Worm (Caenorhabditis elegans) whole organism, L1 larva: ENCODE measurements around the gene C07D10.6.

ENCODE experiments used
- C34B4.2 ChIP-seq: sonication (generic microtip); optimal IDR thresholded peaks from 2 replicates; lab custom pipeline; 2017; ENCODE audit warnings: mild to moderate bottlenecking, missing genetic modification characterization, missing compliant biosample characterization
- aha-1 ChIP-seq: fragments of 150-350 bp; optimal IDR thresholded peaks from 2 replicates; lab custom pipeline; 2014; ENCODE audit warnings: missing biosample characterization, missing genetic modification characterization
- aly-2 ChIP-seq: fragments of 150-350 bp; optimal IDR thresholded peaks from 2 replicates; lab custom pipeline; 2014; ENCODE audit warnings: missing biosample characterization, missing genetic modification characterization
- blmp-1 ChIP-seq: fragments of 150-350 bp; optimal IDR thresholded peaks from 2 replicates; lab custom pipeline; 2014; ENCODE audit warnings: missing biosample characterization, missing genetic modification characterization
- ceh-82 ChIP-seq, 3 experiments: fragments of 150-350 bp in 1 of 3; sonication (generic microtip) in 2 of 3; optimal IDR thresholded peaks; 2 replicates each; lab custom pipeline; 2014 to 2017; ENCODE audit warnings: missing biosample characterization in 3 of 3, missing genetic modification characterization in 3 of 3
- efl-1 ChIP-seq, 4 experiments: fragments of 150-350 bp; optimal IDR thresholded peaks in 3 of 4; peaks in 1 of 4; 1 replicate in 1 of 4; 2 replicates in 3 of 4; lab custom pipeline; 2014; ENCODE audit warnings: missing biosample characterization in 2 of 4, missing genetic modification characterization in 2 of 4, missing genetic modification reagents in 2 of 4
- egl-13 ChIP-seq: sonication (generic microtip); optimal IDR thresholded peaks from 2 replicates; lab custom pipeline; 2016; ENCODE audit warnings: missing genotype, missing genetic modification reagents, missing genetic modification characterization, missing compliant biosample characterization
- egl-27 ChIP-seq, 2 experiments: fragments of 150-350 bp in 1 of 2; sonication (generic microtip); optimal IDR thresholded peaks; 3 replicates each; lab custom pipeline; 2017 to 2018; ENCODE audit warnings: missing biosample characterization in 2 of 2, missing genetic modification characterization in 2 of 2, missing genetic modification reagents in 2 of 2
- elt-3 ChIP-seq, 6 experiments: fragments of 150-350 bp in 1 of 6; sonication (generic microtip); optimal IDR thresholded peaks; 2 replicates each; lab custom pipeline; 2017 to 2018; ENCODE audit warnings: missing biosample characterization in 6 of 6, missing genetic modification characterization in 6 of 6, inconsistent platforms in 1 of 6
- ets-5 ChIP-seq: fragments of 200-800 bp; sonication (Bioruptor generic); IDR thresholded peaks from 2 replicates; pipeline ENCODE4 v1.3.6; 2022; ENCODE audit warnings: missing genetic modification characterization, missing compliant biosample characterization
- fkh-10 ChIP-seq: sonication (generic microtip); optimal IDR thresholded peaks from 2 replicates; lab custom pipeline; 2017; ENCODE audit warnings: missing biosample characterization, missing genetic modification reagents, missing genetic modification characterization
- fkh-8 ChIP-seq: sonication (generic microtip); optimal IDR thresholded peaks from 2 replicates; lab custom pipeline; 2016; ENCODE audit warnings: mild to moderate bottlenecking, missing genetic modification characterization, missing compliant biosample characterization
- isw-1 ChIP-seq: fragments of 200-800 bp; sonication (Bioruptor generic); IDR thresholded peaks from 2 replicates; pipeline ENCODE4 v1.3.6; 2022; ENCODE audit warnings: missing genetic modification characterization, missing compliant biosample characterization
- jun-1 ChIP-seq: fragments of 150-350 bp; optimal IDR thresholded peaks from 2 replicates; lab custom pipeline; 2014; ENCODE audit warnings: missing biosample characterization, missing genetic modification reagents, missing genetic modification characterization
- lin-13 ChIP-seq: fragments of 150-350 bp; optimal IDR thresholded peaks from 2 replicates; lab custom pipeline; 2014; ENCODE audit warnings: missing biosample characterization, missing genetic modification reagents, missing genetic modification characterization
- lin-14 ChIP-seq: fragments of 200-800 bp; sonication (Bioruptor generic); optimal IDR thresholded peaks from 2 replicates; lab custom pipeline; 2018; ENCODE audit warnings: mild to moderate bottlenecking, missing genetic modification characterization, moderate library complexity, missing compliant biosample characterization
- lin-35 ChIP-seq, 2 experiments: fragments of 150-350 bp; optimal IDR thresholded peaks; 2 replicates each; lab custom pipeline; 2014; ENCODE audit warnings: missing biosample characterization in 2 of 2, missing genetic modification characterization in 2 of 2, missing genetic modification reagents in 2 of 2
- lin-39 ChIP-seq: fragments of 150-350 bp; optimal IDR thresholded peaks from 2 replicates; lab custom pipeline; 2014; ENCODE audit warnings: missing biosample characterization, missing genetic modification reagents, missing genetic modification characterization
- lsy-2 ChIP-seq, 2 experiments: fragments of 150-350 bp; optimal IDR thresholded peaks; 2 replicates each; lab custom pipeline; 2014; ENCODE audit warnings: missing biosample characterization in 2 of 2, missing genetic modification characterization in 2 of 2
- mdl-1 ChIP-seq, 2 experiments: fragments of 150-350 bp; optimal IDR thresholded peaks; 2 replicates each; lab custom pipeline; 2014 to 2017; ENCODE audit warnings: missing biosample characterization in 2 of 2, missing genetic modification characterization in 2 of 2, inconsistent platforms in 1 of 2
- mep-1 ChIP-seq: fragments of 150-350 bp; optimal IDR thresholded peaks from 2 replicates; lab custom pipeline; 2014; ENCODE audit warnings: missing biosample characterization, missing genetic modification characterization
- nhr-11 ChIP-seq: fragments of 150-350 bp; optimal IDR thresholded peaks from 2 replicates; lab custom pipeline; 2014; ENCODE audit warnings: missing biosample characterization, missing genetic modification characterization
- nhr-12 ChIP-seq: sonication (generic microtip); optimal IDR thresholded peaks from 2 replicates; lab custom pipeline; 2017; ENCODE audit warnings: missing biosample characterization, missing genetic modification characterization
- nhr-19 ChIP-seq: fragments of 200-800 bp; sonication (Bioruptor generic); conservative IDR thresholded peaks from 2 replicates; pipeline ENCODE4 v1.3.6; 2022; ENCODE audit warnings: missing genetic modification characterization, missing compliant biosample characterization
- nhr-20 ChIP-seq: sonication (generic microtip); optimal IDR thresholded peaks from 2 replicates; lab custom pipeline; 2016; ENCODE audit warnings: mild to moderate bottlenecking, missing genetic modification characterization, missing compliant biosample characterization
- nhr-28 ChIP-seq: fragments of 150-350 bp; optimal IDR thresholded peaks from 2 replicates; lab custom pipeline; 2014; ENCODE audit warnings: missing biosample characterization, missing genetic modification characterization
- nhr-47 ChIP-seq: sonication (generic microtip); optimal IDR thresholded peaks from 2 replicates; lab custom pipeline; 2016; ENCODE audit warnings: mild to moderate bottlenecking, missing genetic modification characterization, moderate library complexity, missing compliant biosample characterization
- nhr-71 ChIP-seq: sonication (generic microtip); optimal IDR thresholded peaks from 2 replicates; lab custom pipeline; 2016; ENCODE audit warnings: mild to moderate bottlenecking, missing genetic modification characterization, moderate library complexity, missing compliant biosample characterization
- nhr-77 ChIP-seq: fragments of 150-350 bp; optimal IDR thresholded peaks from 2 replicates; lab custom pipeline; 2014; ENCODE audit warnings: missing biosample characterization, missing genetic modification characterization
- nhr-85 ChIP-seq: sonication (generic microtip); peaks from one replicate; lab custom pipeline; 2016; ENCODE audit warnings: missing genetic modification characterization, inconsistent platforms, missing compliant biosample characterization
- nhr-90 ChIP-seq: sonication (generic microtip); optimal IDR thresholded peaks from 2 replicates; lab custom pipeline; 2016; ENCODE audit warnings: mild to moderate bottlenecking, missing genetic modification characterization, missing compliant biosample characterization; ENCODE audit not compliant: poor library complexity
- skn-1 ChIP-seq: fragments of 150-350 bp; optimal IDR thresholded peaks from 2 replicates; lab custom pipeline; 2014; ENCODE audit warnings: missing biosample characterization, missing genetic modification characterization
- snu-23 ChIP-seq: sonication (generic microtip); optimal IDR thresholded peaks from 2 replicates; lab custom pipeline; 2016; ENCODE audit warnings: missing genetic modification characterization, missing compliant biosample characterization
- sptf-1 ChIP-seq: fragments of 150-350 bp; optimal IDR thresholded peaks from 2 replicates; lab custom pipeline; 2014; ENCODE audit warnings: missing biosample characterization, missing genetic modification characterization
- swsn-7 ChIP-seq: sonication (generic microtip); optimal IDR thresholded peaks from 2 replicates; lab custom pipeline; 2016; ENCODE audit warnings: missing genetic modification characterization, missing compliant biosample characterization
- unc-30 ChIP-seq: sonication (generic microtip); optimal IDR thresholded peaks from 2 replicates; lab custom pipeline; 2017; ENCODE audit warnings: missing biosample characterization, missing genetic modification characterization
- vab-15 ChIP-seq: sonication (generic microtip); optimal IDR thresholded peaks from 2 replicates; lab custom pipeline; 2017; ENCODE audit warnings: missing genotype, mild to moderate bottlenecking, missing genetic modification characterization, missing compliant biosample characterization
- zip-4 ChIP-seq: fragments of 200-800 bp; sonication (Bioruptor generic); optimal IDR thresholded peaks from 2 replicates; lab custom pipeline; 2018; ENCODE audit warnings: mild to moderate bottlenecking, missing genetic modification characterization, moderate library complexity, missing compliant biosample characterization
- ztf-4 ChIP-seq: fragments of 150-350 bp; optimal IDR thresholded peaks from 2 replicates; lab custom pipeline; 2014; ENCODE audit warnings: missing biosample characterization, missing genetic modification characterization

C07D10.6 gene

DNA sequence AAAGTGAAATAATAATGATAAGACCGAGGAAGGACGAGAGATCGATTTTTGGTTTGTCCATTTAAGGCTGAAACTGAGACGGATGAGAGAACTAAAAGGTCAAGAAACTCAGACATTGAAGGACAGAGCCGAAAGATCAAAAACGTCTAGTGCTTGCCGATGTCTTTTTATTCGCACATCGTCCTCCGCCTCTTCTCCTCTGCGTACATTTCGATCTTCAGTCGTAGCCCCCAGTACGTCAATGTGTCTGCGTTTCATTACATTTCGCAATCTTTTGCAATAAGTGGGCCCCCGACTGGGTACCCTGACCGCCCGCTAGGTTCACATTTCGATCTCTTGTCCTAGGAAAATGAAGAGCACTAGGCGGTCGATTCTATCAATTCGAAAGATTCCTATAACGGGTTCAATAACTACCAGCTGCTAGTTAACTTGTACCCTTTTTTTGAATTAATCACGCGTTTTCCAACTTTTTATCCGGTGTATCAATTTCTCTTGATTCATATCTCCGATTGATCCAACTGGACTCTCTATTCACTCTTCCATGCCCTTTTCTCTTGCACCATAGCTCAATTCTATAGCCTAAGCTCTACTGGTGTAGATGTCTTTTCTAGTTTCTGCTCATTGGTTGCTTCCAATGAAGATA, 13.1 kb downstream of the C07D10.6 start (continued):
- peak; percentile 50 to 76 (median 71) for TF ChIP-seq ceh-82 (tag; optimal IDR thresholded peaks at IDR 0.05; lab: Kevin White, UChicago)
- TF ChIP-seq mep-1 (tag; lab: Kevin White, UChicago): no peak
- peak; percentile 6 to 69 for TF ChIP-seq lsy-2 (tag; optimal IDR thresholded peaks at IDR 0.05; lab: Kevin White, UChicago)
- peak; percentile 46 to 68 for TF ChIP-seq egl-27 (tag; optimal IDR thresholded peaks at IDR 0.05; lab: Kevin White, UChicago)
- no peak for TF ChIP-seq nhr-77 (tag; lab: Kevin White, UChicago)
- TF ChIP-seq skn-1 (tag; lab: Kevin White, UChicago): peak; percentile 76
- TF ChIP-seq fkh-8: peak; percentile 52
- TF ChIP-seq nhr-19 (GFP tag; lab: Robert Waterston, UW): peak; percentile 32; the same call in 1 of the 2 replicates
- peak in 1 of 2 experiments; percentile 42 for TF ChIP-seq mdl-1 (tag; optimal IDR thresholded peaks at IDR 0.05; lab: Kevin White, UChicago)
- peak; percentile 33 for TF ChIP-seq nhr-90 (tag; lab: Kevin White, UChicago)
- peak; percentile 33 for TF ChIP-seq swsn-7 (tag; lab: Kevin White, UChicago)
- TF ChIP-seq, all 84 proteins: peak for 25

ce11 chrII:7393393-7393792, 14.3 kb downstream of the C07D10.6 start:
- TF ChIP-seq ztf-4 (tag; lab: Kevin White, UChicago) (peak; percentile 15), blmp-1 (peak; percentile 37), nhr-77 (tag; lab: Kevin White, UChicago) (no peak), fkh-10 (GFP tag; lab: Kevin White, UChicago) (no peak), aly-2 (tag; lab: Kevin White, UChicago) (no peak), efl-1 (optimal IDR thresholded peaks at IDR 0.05; lab: Kevin White, UChicago) (no peak), efl-1 (GFP tag; optimal IDR thresholded peaks at IDR 0.05 in 1 of 2; lab: Kevin White, UChicago) (peak in 1 of 2 experiments; percentile 72), unc-30 (tag; lab: Kevin White, UChicago) (no peak), elt-3 (tag; optimal IDR thresholded peaks at IDR 0.05; lab: Kevin White, UChicago) (peak in 1 of 6 experiments; percentile 7)

DNA sequence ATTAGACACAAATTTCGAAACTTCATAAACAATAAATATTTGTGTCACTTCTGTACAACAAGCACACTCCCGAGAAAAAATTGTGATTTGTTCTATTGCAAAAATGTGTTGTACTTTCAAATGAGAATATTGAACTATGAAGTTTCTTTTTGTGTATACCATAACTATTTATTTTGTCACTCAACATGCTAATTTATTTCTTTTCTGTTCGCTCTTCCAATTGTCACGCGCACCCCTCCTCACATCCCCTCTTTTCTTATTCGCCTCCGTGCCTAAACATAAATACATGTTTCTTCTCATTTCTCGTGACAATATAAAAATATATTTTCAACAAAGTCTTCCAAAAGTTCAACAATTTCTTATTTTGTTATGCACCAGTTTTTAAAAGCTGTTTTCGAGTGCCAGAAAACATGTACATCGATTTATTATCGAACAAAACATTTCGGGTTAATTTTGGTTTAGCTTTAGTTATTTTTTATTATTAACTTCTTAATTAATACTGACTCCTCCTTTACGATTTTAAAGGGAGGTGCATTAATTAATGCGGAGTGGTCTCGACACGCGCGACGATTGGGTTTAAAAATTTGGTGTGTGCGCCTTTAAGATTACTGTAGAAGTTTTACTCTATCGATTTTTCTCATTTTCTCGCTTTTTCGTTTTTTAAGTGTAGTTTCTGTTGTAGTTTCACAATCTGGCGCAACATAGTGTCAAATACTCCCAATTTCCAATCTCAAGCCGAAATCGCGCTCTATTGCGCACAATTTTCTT, 15.0 kb downstream of the C07D10.6 start:
- TF ChIP-seq ets-5 (no peak), nhr-71 (peak; percentile 15), nhr-20 (tag; lab: Kevin White, UChicago) (peak; percentile 3), lin-35 (GFP tag; optimal IDR thresholded peaks at IDR 0.05; lab: Kevin White, UChicago) (peak in 1 of 2 experiments; percentile 19), mep-1 (tag; lab: Kevin White, UChicago) (peak; percentile 30), zip-4 (GFP tag; lab: Kevin White, UChicago) (no peak), isw-1 (GFP tag; lab: Robert Waterston, UW) (no peak), mdl-1 (tag; optimal IDR thresholded peaks at IDR 0.05; lab: Kevin White, UChicago) (peak in 1 of 2 experiments; percentile 9), lin-14 (GFP tag; lab: Kevin White, UChicago) (peak; percentile 65), nhr-85 (peak; percentile 81), lin-13 (peak; percentile 4), snu-23 (GFP tag; lab: Kevin White, UChicago) (peak; percentile 5), blmp-1 (peak; percentile 21)

DNA sequence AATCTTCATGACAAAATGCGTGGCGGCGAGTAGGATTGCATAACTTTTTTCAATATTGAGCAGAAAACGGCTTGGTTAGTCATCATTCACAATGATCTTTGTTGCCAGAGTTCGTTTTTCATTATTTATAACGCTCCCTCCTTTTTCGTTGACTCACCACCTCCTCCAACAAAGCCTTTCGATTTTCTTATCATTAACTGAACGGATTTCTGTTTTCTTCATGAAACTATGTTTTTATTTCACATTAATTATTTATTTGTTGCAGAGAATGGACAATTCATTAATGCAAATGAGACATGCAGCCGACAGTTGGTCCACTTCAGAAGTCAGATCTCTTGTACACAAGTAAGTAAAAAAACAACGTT, 15.6 kb downstream of the C07D10.6 start, which contains the start of gene bath-44:
bath-44 (plus strand) TSS at position 266 of the 365 bp plus-strand sequence.
- TF ChIP-seq egl-13 (tag; lab: Kevin White, UChicago): no peak
- TF ChIP-seq efl-1 (optimal IDR thresholded peaks at IDR 0.05; lab: Kevin White, UChicago): no peak
- TF ChIP-seq efl-1 (GFP tag; optimal IDR thresholded peaks at IDR 0.05 in 1 of 2; lab: Kevin White, UChicago): peak in 1 of 2 experiments; percentile 62

ce11 chrII:7396081-7396480, 17.0 kb downstream of the C07D10.6 start:
- no peak for TF ChIP-seq elt-3 (tag; optimal IDR thresholded peaks at IDR 0.05; lab: Kevin White, UChicago)
- no peak for TF ChIP-seq lin-39 (tag; lab: Kevin White, UChicago)
- TF ChIP-seq lsy-2 (tag; optimal IDR thresholded peaks at IDR 0.05; lab: Kevin White, UChicago): no peak
- TF ChIP-seq C34B4.2 (tag; lab: Kevin White, UChicago): no peak
- TF ChIP-seq nhr-19 (GFP tag; lab: Robert Waterston, UW): no peak
- no peak for TF ChIP-seq lin-35 (GFP tag; optimal IDR thresholded peaks at IDR 0.05; lab: Kevin White, UChicago)
- TF ChIP-seq nhr-11 (tag; lab: Kevin White, UChicago): no peak
- no peak for TF ChIP-seq nhr-28
- TF ChIP-seq jun-1: no peak
- no peak for TF ChIP-seq snu-23 (GFP tag; lab: Kevin White, UChicago)
- no peak for TF ChIP-seq nhr-71
- TF ChIP-seq aha-1 (tag; lab: Kevin White, UChicago): no peak
- TF ChIP-seq nhr-12: no peak
- TF ChIP-seq sptf-1 (tag; lab: Kevin White, UChicago): no peak
- no peak for TF ChIP-seq egl-13 (tag; lab: Kevin White, UChicago)
- no peak for TF ChIP-seq nhr-47 (tag; lab: Kevin White, UChicago)
- no peak for TF ChIP-seq vab-15
- no peak for TF ChIP-seq nhr-20 (tag; lab: Kevin White, UChicago)
- TF ChIP-seq efl-1 (optimal IDR thresholded peaks at IDR 0.05; lab: Kevin White, UChicago): no peak
- no peak for TF ChIP-seq efl-1 (GFP tag; optimal IDR thresholded peaks at IDR 0.05 in 1 of 2; lab: Kevin White, UChicago)
- TF ChIP-seq, all 84 proteins: peak for 0
